Worm (Caenorhabditis elegans): ENCODE data around the gene gcy-8.

Gene gcy-8

ce11 chrIV:7881166-7881565 is 46.8 kb upstream of the gcy-8 start (continued):
- TF ChIP-seq zfp-3 (GFP tag; conservative IDR thresholded peaks at IDR 0.05) (no peak), duxl-1 (tag; optimal IDR thresholded peaks at IDR 0.05; ENCODE audit: poor library complexity) (no peak), nhr-77 (tag; optimal IDR thresholded peaks at IDR 0.05) (peak; percentile 6), php-3 (GFP tag; IDR thresholded peaks at IDR 0.05) (peak; percentile 67), daf-16 (GFP tag; optimal IDR thresholded peaks at IDR 0.05) (no peak), daf-16 (tag; optimal IDR thresholded peaks at IDR 0.05) (peak; percentile 44), nhr-10 (tag; optimal IDR thresholded peaks at IDR 0.05) (no peak)

- no peak for TF ChIP-seq zag-1 (tag; optimal IDR thresholded peaks at IDR 0.05)
Measured at ce11 chrIV:7881726-7882125, 46.2 kb upstream of the gcy-8 start, which contains the start of gene atic-1. Gene atic-1, plus strand, starts transcription at chrIV:7882026.

ce11 chrIV:7897443-7897842 is 30.5 kb upstream of the gcy-8 start, which contains the start of gene ilys-4:
Gene ilys-4, minus strand, starts transcription at chrIV:7897543.
- TF ChIP-seq madf-5 (GFP tag; IDR thresholded peaks at IDR 0.05) (no peak), lin-1 (GFP tag; IDR thresholded peaks at IDR 0.05) (no peak)

- TF ChIP-seq madf-5 (GFP tag; IDR thresholded peaks at IDR 0.05) (no peak), mes-2 (tag; optimal IDR thresholded peaks at IDR 0.05; ENCODE audit: poor library complexity, severe bottlenecking) (no peak), unc-62 (GFP tag; optimal IDR thresholded peaks at IDR 0.05 in 1 of 2) (no peak), unc-62 (tag; optimal IDR thresholded peaks at IDR 0.05) (no peak), Y5F2A.4 (GFP tag; optimal IDR thresholded peaks at IDR 0.05) (no peak), ces-1 (GFP tag; optimal IDR thresholded peaks at IDR 0.05) (peak; percentile 53), dpl-1 (GFP tag; optimal IDR thresholded peaks at IDR 0.05) (no peak), rbr-2 (tag; optimal IDR thresholded peaks at IDR 0.05) (no peak), zip-2 (tag; optimal IDR thresholded peaks at IDR 0.05) (no peak), ctbp-1 (GFP tag; IDR thresholded peaks at IDR 0.05) (no peak), R02D3.7 (tag; optimal IDR thresholded peaks at IDR 0.05) (no peak), nhr-237 (tag; optimal IDR thresholded peaks at IDR 0.05) (no peak), fkh-10 (GFP tag; optimal IDR thresholded peaks at IDR 0.05) (peak; percentile 53), mdl-1 (tag; optimal IDR thresholded peaks at IDR 0.05) (no peak), T26A8.4 (GFP tag; IDR thresholded peaks at IDR 0.05) (no peak)
Measured at ce11 chrIV:7897953-7898352, 30.0 kb upstream of the gcy-8 start.

ce11 chrIV:7898489-7898888 is 29.5 kb upstream of the gcy-8 start:
- no peak for TF ChIP-seq hif-1 (tag; optimal IDR thresholded peaks at IDR 0.05)
- TF ChIP-seq egl-27 (tag; optimal IDR thresholded peaks at IDR 0.05), result no peak
- no peak for TF ChIP-seq ama-1 (optimal IDR thresholded peaks at IDR 0.05)
- peak; percentile 38; the same call in 1 of the 2 replicates for TF ChIP-seq dmd-6 (GFP tag; IDR thresholded peaks at IDR 0.05)
- no peak for TF ChIP-seq madf-9 (GFP tag; conservative IDR thresholded peaks at IDR 0.05)
- TF ChIP-seq snpc-4 (tag; optimal IDR thresholded peaks at IDR 0.05), result no peak
- TF ChIP-seq mep-1 (tag; optimal IDR thresholded peaks at IDR 0.05), result no peak
- no peak for TF ChIP-seq R02D3.7 (tag; optimal IDR thresholded peaks at IDR 0.05)
- TF ChIP-seq hlh-30 (tag; optimal IDR thresholded peaks at IDR 0.05; ENCODE audit: insufficient read depth), result peak; percentile 19
- TF ChIP-seq zag-1 (tag; optimal IDR thresholded peaks at IDR 0.05), result no peak
- no peak for TF ChIP-seq lin-29 (GFP tag; IDR thresholded peaks at IDR 0.05)
- peak; percentile 28 for TF ChIP-seq T20F7.1 (GFP tag; optimal IDR thresholded peaks at IDR 0.05)
- TF ChIP-seq lin-13 (GFP tag; optimal IDR thresholded peaks at IDR 0.05), result no peak
- no peak for TF ChIP-seq hmg-1.1 (GFP tag; IDR thresholded peaks at IDR 0.05)
- no peak for TF ChIP-seq mxl-2 (GFP tag; conservative IDR thresholded peaks at IDR 0.05)
- no peak for TF ChIP-seq nhr-42 (GFP tag; IDR thresholded peaks at IDR 0.05)
- TF ChIP-seq hlh-11 (tag; optimal IDR thresholded peaks at IDR 0.05), result peak; percentile 60
- peak; percentile 57 for TF ChIP-seq dve-1 (tag; optimal IDR thresholded peaks at IDR 0.05; ENCODE audit: insufficient read depth)
- TF ChIP-seq egl-43 (GFP tag; IDR thresholded peaks at IDR 0.05), result no peak
- TF ChIP-seq spr-3 (GFP tag; optimal IDR thresholded peaks at IDR 0.05), result no peak
- peak; percentile 61 for TF ChIP-seq nhr-28 (tag; optimal IDR thresholded peaks at IDR 0.05)
- 0 out of 2 replicates have a peak, but pooled peaks have one; percentile 9 for TF ChIP-seq php-3 (GFP tag; IDR thresholded peaks at IDR 0.05)
- TF ChIP-seq dmd-8 (GFP tag; IDR thresholded peaks at IDR 0.05), result no peak
- peak; percentile 65 for TF ChIP-seq pqm-1 (tag; optimal IDR thresholded peaks at IDR 0.05)
- no peak for TF ChIP-seq ZK546.5 (tag; optimal IDR thresholded peaks at IDR 0.05)
